Worm (Caenorhabditis elegans): ENCODE measurements around the gene crh-2.

The crh-2 gene

ce11 chrII:5228662-5229061, 41.3 kb upstream of the crh-2 start:
- TF ChIP-seq ets-5 (GFP tag; IDR thresholded peaks at IDR 0.05) (no peak), alr-1 (tag; optimal IDR thresholded peaks at IDR 0.05; ENCODE audit: borderline replicate concordance) (no peak), xbp-1 (tag; optimal IDR thresholded peaks at IDR 0.05) (no peak), nhr-19 (GFP tag; conservative IDR thresholded peaks at IDR 0.05) (no peak), lin-39 (tag; optimal IDR thresholded peaks at IDR 0.05) (no peak), lin-13 (GFP tag; optimal IDR thresholded peaks at IDR 0.05) (no peak), elt-3 (tag; optimal IDR thresholded peaks at IDR 0.05) (no peak), nhr-28 (tag; optimal IDR thresholded peaks at IDR 0.05) (no peak), unc-62 (GFP tag; optimal IDR thresholded peaks at IDR 0.05) (no peak), C34B4.2 (tag; optimal IDR thresholded peaks at IDR 0.05) (no peak)

DNA sequence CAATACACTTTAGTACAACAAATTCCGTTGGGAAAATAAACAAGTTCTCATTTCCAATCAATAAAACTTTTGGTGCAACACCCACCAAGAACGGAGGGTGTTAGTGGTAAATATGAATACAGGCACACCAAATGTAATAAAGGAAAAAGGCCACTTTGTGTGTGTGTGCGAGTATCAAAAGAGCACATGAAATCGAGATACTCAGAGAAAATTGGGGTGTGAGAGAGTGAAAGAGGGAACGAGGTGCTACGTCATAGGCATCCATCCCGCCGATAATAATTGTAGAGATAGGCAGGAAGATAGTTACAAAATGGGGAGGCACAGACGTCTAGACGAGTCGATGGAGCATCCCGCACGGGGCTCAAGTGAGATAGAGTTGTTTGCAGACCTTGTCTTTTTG, 40.4 kb upstream of the crh-2 start:
- TF ChIP-seq irx-1 (tag; optimal IDR thresholded peaks at IDR 0.05) (no peak), C04F5.9 (tag; optimal IDR thresholded peaks at IDR 0.05) (no peak), egl-13 (tag; optimal IDR thresholded peaks at IDR 0.05) (no peak), F16B12.6 (tag; optimal IDR thresholded peaks at IDR 0.05) (no peak), fkh-4 (tag; optimal IDR thresholded peaks at IDR 0.05; ENCODE audit: borderline replicate concordance) (no peak), ets-5 (GFP tag; IDR thresholded peaks at IDR 0.05) (no peak), swsn-7 (tag; optimal IDR thresholded peaks at IDR 0.05) (peak; percentile 18), egl-27 (tag; optimal IDR thresholded peaks at IDR 0.05) (no peak), elt-3 (tag; optimal IDR thresholded peaks at IDR 0.05) (no peak), nhr-20 (tag; optimal IDR thresholded peaks at IDR 0.05) (peak; percentile 40), dsc-1 (tag; optimal IDR thresholded peaks at IDR 0.05) (no peak), hlh-17 (GFP tag; optimal IDR thresholded peaks at IDR 0.05; ENCODE audit: borderline replicate concordance) (no peak), pqm-1 (tag; optimal IDR thresholded peaks at IDR 0.05) (no peak), nhr-90 (tag; optimal IDR thresholded peaks at IDR 0.05; ENCODE audit: poor library complexity) (peak; percentile 7), nhr-11 (tag; optimal IDR thresholded peaks at IDR 0.05) (no peak), ceh-90 (tag; optimal IDR thresholded peaks at IDR 0.05) (no peak), efl-1 (optimal IDR thresholded peaks at IDR 0.05) (peak; percentile 24 to 28), efl-1 (GFP tag; optimal IDR thresholded peaks at IDR 0.05 in 1 of 2) (no peak), ztf-4 (tag; optimal IDR thresholded peaks at IDR 0.05) (no peak), ceh-8 (GFP tag; optimal IDR thresholded peaks at IDR 0.05) (no peak), lin-13 (GFP tag; optimal IDR thresholded peaks at IDR 0.05) (no peak), vab-15 (tag; optimal IDR thresholded peaks at IDR 0.05) (no peak), C34B4.2 (tag; optimal IDR thresholded peaks at IDR 0.05) (no peak), efl-3 (GFP tag; optimal IDR thresholded peaks at IDR 0.05) (no peak), mdl-1 (tag; optimal IDR thresholded peaks at IDR 0.05) (peak in 1 of 2 experiments; percentile 2), lin-35 (GFP tag; optimal IDR thresholded peaks at IDR 0.05) (peak in 1 of 2 experiments; percentile 36), aly-2 (tag; optimal IDR thresholded peaks at IDR 0.05) (no peak), blmp-1 (tag; optimal IDR thresholded peaks at IDR 0.05) (peak; percentile 34), grh-1 (GFP tag; IDR thresholded peaks at IDR 0.05) (no peak), unc-98 (GFP tag; IDR thresholded peaks at IDR 0.05) (no peak), nhr-28 (tag; optimal IDR thresholded peaks at IDR 0.05) (no peak), unc-62 (GFP tag; optimal IDR thresholded peaks at IDR 0.05) (no peak), unc-30 (tag; optimal IDR thresholded peaks at IDR 0.05) (no peak), lin-15B (tag; optimal IDR thresholded peaks at IDR 0.05) (no peak), nhr-47 (tag; optimal IDR thresholded peaks at IDR 0.05) (no peak), ama-1 (optimal IDR thresholded peaks at IDR 0.05) (no peak), lir-3 (tag; optimal IDR thresholded peaks at IDR 0.05; ENCODE audit: poor library complexity) (no peak), mab-9 (GFP tag; IDR thresholded peaks at IDR 0.05) (no peak), ces-1 (GFP tag; optimal IDR thresholded peaks at IDR 0.05) (no peak), pag-3 (tag; optimal IDR thresholded peaks at IDR 0.05; ENCODE audit: borderline replicate concordance, insufficient read depth) (no peak), jun-1 (tag; optimal IDR thresholded peaks at IDR 0.05) (no peak), sup-37 (GFP tag; optimal IDR thresholded peaks at IDR 0.05) (no peak), ceh-88 (GFP tag; IDR thresholded peaks at IDR 0.05) (no peak), ceh-82 (tag; optimal IDR thresholded peaks at IDR 0.05) (no peak), zip-4 (GFP tag; optimal IDR thresholded peaks at IDR 0.05) (no peak), nhr-237 (tag; optimal IDR thresholded peaks at IDR 0.05) (no peak), nhr-12 (tag; optimal IDR thresholded peaks at IDR 0.05) (no peak)

Data from whole organism, L1 larva.